Worm (Caenorhabditis elegans) whole organism, late embryonic: ENCODE data around the gene ippk-1.

Source experiments
- ceh-31 ChIP-seq: sonication (generic microtip); optimal IDR thresholded peaks from 2 replicates; lab custom pipeline; 2016; ENCODE audit warnings: missing genetic modification characterization, missing compliant biosample characterization
- dmd-4 ChIP-seq: sonication (generic microtip); optimal IDR thresholded peaks from 2 replicates; lab custom pipeline; 2016; ENCODE audit warnings: borderline replicate concordance, missing genetic modification characterization, missing compliant biosample characterization
- gmeb-2 ChIP-seq: sonication (generic microtip); optimal IDR thresholded peaks from 2 replicates; lab custom pipeline; 2016; ENCODE audit warnings: missing genetic modification characterization, inconsistent platforms, missing compliant biosample characterization
- hlh-30 ChIP-seq: sonication (generic microtip); optimal IDR thresholded peaks from 2 replicates; lab custom pipeline; 2017; ENCODE audit warnings: antibody characterized with exemption, missing genetic modification characterization, missing compliant biosample characterization; ENCODE audit not compliant: insufficient read depth
- lim-6 ChIP-seq: sonication (generic microtip); optimal IDR thresholded peaks from 2 replicates; lab custom pipeline; 2016; ENCODE audit warnings: missing genetic modification characterization, missing compliant biosample characterization
- pha-4 ChIP-seq: fragments of 150-350 bp; optimal IDR thresholded peaks from 2 replicates; lab custom pipeline; 2018; ENCODE audit warnings: missing biosample characterization, missing genetic modification reagents, missing genetic modification characterization

DNA sequence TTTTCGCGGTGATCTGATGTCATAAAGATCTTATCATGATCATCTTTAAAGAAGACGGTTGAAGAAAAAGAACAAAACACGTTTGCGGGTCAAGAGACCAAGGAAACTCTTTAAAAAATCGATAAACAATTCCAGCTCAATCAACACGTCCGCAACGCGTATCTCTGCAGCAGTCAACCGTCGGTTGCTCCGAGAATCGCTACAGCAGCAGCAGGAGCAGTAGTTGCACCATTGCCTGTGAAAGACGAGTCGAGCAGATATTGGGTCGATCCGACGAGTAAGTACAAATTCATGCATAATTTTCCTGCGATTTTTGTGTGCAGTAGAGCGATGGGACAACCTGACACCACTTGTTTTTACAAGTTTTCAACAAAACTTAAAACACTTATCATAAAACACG, 11.8 kb downstream of the ippk-1 start:
- TF ChIP-seq hlh-30 (tag; lab: Kevin White, UChicago) (no peak), dmd-4 (tag; lab: Kevin White, UChicago) (no peak), lim-6 (tag; lab: Kevin White, UChicago) (no peak), pha-4 (tag; lab: Kevin White, UChicago) (no peak), ceh-31 (tag; lab: Kevin White, UChicago) (no peak), gmeb-2 (tag; lab: Kevin White, UChicago) (no peak)
